Fruit fly (Drosophila melanogaster): ENCODE results near the gene CG43844.
A peak's percentile ranks its signal among the peaks of the same experiment; 100 is the strongest.

Gene CG43844

DNA sequence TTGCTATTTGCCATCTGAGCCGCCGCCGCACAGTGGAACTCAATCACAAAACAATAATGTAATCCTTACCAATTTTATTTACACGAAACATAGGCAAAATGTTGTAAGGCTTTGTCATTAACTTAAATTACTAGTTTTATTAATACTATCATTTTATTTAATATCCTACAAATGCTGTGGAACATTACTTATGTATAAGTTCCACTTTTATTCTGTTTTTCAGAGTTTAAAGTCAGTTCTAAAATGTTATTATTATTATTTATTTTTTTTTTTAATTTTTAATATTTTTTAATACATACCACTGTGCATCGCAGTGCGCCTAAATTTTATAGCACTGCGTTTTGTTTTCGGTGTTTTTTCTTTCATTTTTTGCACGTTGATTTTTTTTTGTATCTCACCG lies 42.0 kb downstream of the CG43844 start (continued):
- TF ChIP-seq fd85E (GFP tag; optimal IDR thresholded peaks at IDR 0.05) (no peak), spab (GFP tag; optimal IDR thresholded peaks at IDR 0.05) (peak; percentile 28), CG6808 (GFP tag; optimal IDR thresholded peaks at IDR 0.05) (no peak), pdm3 (GFP tag; optimal IDR thresholded peaks at IDR 0.05) (peak; percentile 55), dac (GFP tag; optimal IDR thresholded peaks at IDR 0.05) (peak; percentile 11), CG3919 (GFP tag; optimal IDR thresholded peaks at IDR 0.05) (peak; percentile 38), dsx (GFP tag; optimal IDR thresholded peaks at IDR 0.05; ENCODE audit: poor library complexity, severe bottlenecking) (no peak), CG11902 (GFP tag; optimal IDR thresholded peaks at IDR 0.05) (peak; percentile 26), CG6163 (GFP tag; IDR thresholded peaks at IDR 0.05) (peak; percentile 56; the same call in 1 of the 3 replicates), topi (GFP tag; optimal IDR thresholded peaks at IDR 0.05) (peak; percentile 8), CG4318 (GFP tag; optimal IDR thresholded peaks at IDR 0.05) (peak; percentile 77), CG6792 (GFP tag; optimal IDR thresholded peaks at IDR 0.05) (peak; percentile 42), esn (GFP tag; optimal IDR thresholded peaks at IDR 0.05) (peak; percentile 26), CG8632 (GFP tag; optimal IDR thresholded peaks at IDR 0.05) (peak; percentile 70), salr (GFP tag; optimal IDR thresholded peaks at IDR 0.05) (peak in 1 of 2 experiments; percentile 81), ss (GFP tag; optimal IDR thresholded peaks at IDR 0.05) (peak in 1 of 2 experiments; percentile 24), Ets21C (GFP tag; optimal IDR thresholded peaks at IDR 0.05) (no peak), CG6276 (GFP tag; optimal IDR thresholded peaks at IDR 0.05) (peak; percentile 73), CG34406 (GFP tag; optimal IDR thresholded peaks at IDR 0.05) (peak; percentile 66), Smox (GFP tag; optimal IDR thresholded peaks at IDR 0.05) (peak; percentile 18), Hr4 (GFP tag; optimal IDR thresholded peaks at IDR 0.05) (peak; percentile 75), CG9139 (GFP tag; optimal IDR thresholded peaks at IDR 0.05) (peak; percentile 15), achi (GFP tag; optimal IDR thresholded peaks at IDR 0.05) (peak; percentile 73), Gug (GFP tag; IDR thresholded peaks at IDR 0.05) (peak; percentile 38; the same call in 1 of the 2 replicates), Eip93F (GFP tag; optimal IDR thresholded peaks at IDR 0.05) (no peak), CG8319 (GFP tag; optimal IDR thresholded peaks at IDR 0.05) (peak; percentile 7), CG6854 (GFP tag; optimal IDR thresholded peaks at IDR 0.05) (no peak), Sox14 (GFP tag; optimal IDR thresholded peaks at IDR 0.05) (no peak), Met (GFP tag; optimal IDR thresholded peaks at IDR 0.05) (peak; percentile 25), Sox102F (GFP tag; optimal IDR thresholded peaks at IDR 0.05) (peak; percentile 8), lz (GFP tag; optimal IDR thresholded peaks at IDR 0.05) (no peak)

DNA sequence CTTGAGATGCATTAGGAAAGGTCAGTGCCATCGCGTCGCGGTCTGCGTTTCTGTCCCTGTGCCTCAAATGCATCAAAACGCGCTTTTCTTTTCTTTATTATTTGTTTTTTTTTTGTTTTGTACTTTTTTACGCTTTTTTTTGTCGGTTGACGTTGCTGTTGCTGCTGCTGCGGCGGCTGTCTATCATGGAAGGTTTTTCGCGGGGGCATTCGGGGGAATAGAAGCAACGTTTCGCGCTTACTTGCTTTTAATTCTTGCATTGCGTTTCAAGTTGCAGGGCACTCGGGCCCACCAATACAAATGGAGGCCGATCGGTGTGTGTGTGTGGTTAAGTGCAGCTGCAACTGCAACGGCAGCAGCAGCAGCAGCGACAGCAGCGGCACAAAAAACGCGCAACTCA lies 44.6 kb downstream of the CG43844 start:
- no peak for TF ChIP-seq Gug (GFP tag; IDR thresholded peaks at IDR 0.05)
- TF ChIP-seq eg (GFP tag; IDR thresholded peaks at IDR 0.05) = no peak
- no peak for TF ChIP-seq cyc (GFP tag; optimal IDR thresholded peaks at IDR 0.05)
- TF ChIP-seq spab (GFP tag; optimal IDR thresholded peaks at IDR 0.05) = no peak
- no peak for TF ChIP-seq CG31627 (GFP tag; optimal IDR thresholded peaks at IDR 0.05)
- no peak for TF ChIP-seq Sox15 (GFP tag; optimal IDR thresholded peaks at IDR 0.05)
- peak; percentile 45; the same call in 1 of the 3 replicates for TF ChIP-seq CG6163 (GFP tag; IDR thresholded peaks at IDR 0.05)
- TF ChIP-seq CG7368 (GFP tag; optimal IDR thresholded peaks at IDR 0.05) = no peak
- TF ChIP-seq pdm3 (GFP tag; optimal IDR thresholded peaks at IDR 0.05) = no peak
- no peak for TF ChIP-seq CG11902 (GFP tag; optimal IDR thresholded peaks at IDR 0.05)
- no peak for TF ChIP-seq vri (GFP tag; optimal IDR thresholded peaks at IDR 0.05)
- no peak for TF ChIP-seq CG3919 (GFP tag; optimal IDR thresholded peaks at IDR 0.05)
- TF ChIP-seq net (GFP tag; optimal IDR thresholded peaks at IDR 0.05) = no peak
- TF ChIP-seq salr (GFP tag; optimal IDR thresholded peaks at IDR 0.05) = no peak
- no peak for TF ChIP-seq CG3032 (tag; optimal IDR thresholded peaks at IDR 0.05)
- TF ChIP-seq dsx (GFP tag; optimal IDR thresholded peaks at IDR 0.05; ENCODE audit: poor library complexity, severe bottlenecking) = no peak
- no peak for TF ChIP-seq achi (GFP tag; optimal IDR thresholded peaks at IDR 0.05)
- TF ChIP-seq dac (GFP tag; optimal IDR thresholded peaks at IDR 0.05) = no peak
- no peak for TF ChIP-seq fd85E (GFP tag; optimal IDR thresholded peaks at IDR 0.05)
- TF ChIP-seq lz (GFP tag; optimal IDR thresholded peaks at IDR 0.05) = no peak
- peak; percentile 43 for TF ChIP-seq Eip78C (GFP tag)
- no peak for TF ChIP-seq Ets21C (GFP tag; optimal IDR thresholded peaks at IDR 0.05)
- TF ChIP-seq Eip93F (GFP tag; optimal IDR thresholded peaks at IDR 0.05) = no peak
- peak; percentile 17 for TF ChIP-seq CG6808 (GFP tag; optimal IDR thresholded peaks at IDR 0.05)
- TF ChIP-seq ss (GFP tag; optimal IDR thresholded peaks at IDR 0.05) = peak; percentile 11 to 22
- TF ChIP-seq Hr38 (GFP tag; optimal IDR thresholded peaks at IDR 0.05) = no peak
- TF ChIP-seq Lpt (GFP tag; optimal IDR thresholded peaks at IDR 0.05) = no peak
- no peak for TF ChIP-seq CG9139 (GFP tag; optimal IDR thresholded peaks at IDR 0.05)
- TF ChIP-seq Sox102F (GFP tag; optimal IDR thresholded peaks at IDR 0.05) = no peak
- TF ChIP-seq CG8119 (GFP tag; IDR thresholded peaks at IDR 0.05) = no peak
- TF ChIP-seq CG16779 (tag; optimal IDR thresholded peaks at IDR 0.05) = peak; percentile 7
- no peak for TF ChIP-seq esn (GFP tag; optimal IDR thresholded peaks at IDR 0.05)
- TF ChIP-seq CG6792 (GFP tag; optimal IDR thresholded peaks at IDR 0.05) = no peak
- TF ChIP-seq fd59A (GFP tag; optimal IDR thresholded peaks at IDR 0.05) = no peak
- no peak for TF ChIP-seq CG10669 (GFP tag; optimal IDR thresholded peaks at IDR 0.05)

All from whole organism, prepupa.